Fruit fly (Drosophila melanogaster) whole organism, pupa: ENCODE results near the gene tty.

ENCODE experiments used
- CG14655 ChIP-seq: fragments of 200-800 bp; sonication (Bioruptor generic); optimal IDR thresholded peaks from 3 replicates; lab custom pipeline; 2017; ENCODE audit warnings: mild to moderate bottlenecking, missing biosample characterization, missing genetic modification reagents, missing genetic modification characterization
- CG8159 ChIP-seq: fragments of 200-800 bp; sonication (Bioruptor generic); optimal IDR thresholded peaks from 3 replicates; lab custom pipeline; 2018; ENCODE audit warnings: missing biosample characterization, mild to moderate bottlenecking, missing genetic modification characterization, moderate library complexity
- Ets98B ChIP-seq: fragments of 200-800 bp; sonication (Bioruptor generic); IDR thresholded peaks from 2 replicates; pipeline ENCODE4 v1.3.6; 2022; ENCODE audit warnings: missing biosample characterization, missing genetic modification characterization
- fd96Ca ChIP-seq: fragments of 200-800 bp; sonication (Bioruptor generic); IDR thresholded peaks from 3 replicates; pipeline ENCODE4 v1.3.6; 2022; ENCODE audit warnings: missing biosample characterization, missing genetic modification characterization
- rn ChIP-seq: fragments of 200-800 bp; sonication (Bioruptor generic); IDR thresholded peaks from 2 replicates; pipeline ENCODE4 v1.3.6; 2022; ENCODE audit warnings: missing biosample characterization, missing genetic modification characterization

- TF ChIP-seq rn (GFP tag; lab: Robert Waterston, UW) (no peak), Ets98B (peak; percentile 63; the same call in 1 of the 2 replicates), CG14655 (GFP tag; lab: Kevin White, UChicago) (no peak), fd96Ca (GFP tag; lab: Robert Waterston, UW) (0 out of 3 replicates have a peak, but pooled peaks have one; percentile 8), CG8159 (tag; lab: Kevin White, UChicago) (peak; percentile 39)
These were observed 5.6 kb upstream of the tty start, which contains the start of gene dod for dm6 chrX:21345036-21345500.
